Worm (Caenorhabditis elegans): ENCODE measurements around the gene C50F7.9.

ce11 chrIV:7724912-7725311 is 6.9 kb downstream of the C50F7.9 start:
- TF ChIP-seq hlh-1 (tag; optimal IDR thresholded peaks at IDR 0.05), result no peak
- no peak for TF ChIP-seq sem-2 (GFP tag; optimal IDR thresholded peaks at IDR 0.05)

Data from whole organism, mixed stage, embryonic.